Worm (Caenorhabditis elegans) whole organism, L3 larva: ENCODE measurements around the gene F44E7.3.
"Not testable (repeated sequence)": the region's sequence is repeated elsewhere in the genome, so short reads cannot be mapped to it uniquely, and the experiment has no call there.

ENCODE experiments used
- ama-1 ChIP-seq: fragments of 150-350 bp; optimal IDR thresholded peaks from 2 replicates; lab custom pipeline; 2018
- ceh-16 ChIP-seq: sonication (generic microtip); optimal IDR thresholded peaks from 2 replicates; lab custom pipeline; 2017; ENCODE audit warnings: missing biosample characterization, missing genetic modification characterization
- ceh-82 ChIP-seq: fragments of 150-350 bp; optimal IDR thresholded peaks from 2 replicates; lab custom pipeline; 2014; ENCODE audit warnings: missing biosample characterization, missing genetic modification characterization
- ceh-9 ChIP-seq: sonication (generic microtip); optimal IDR thresholded peaks from 2 replicates; lab custom pipeline; 2018; ENCODE audit warnings: missing biosample characterization, missing genetic modification characterization
- daf-12 ChIP-seq: fragments of 150-350 bp; optimal IDR thresholded peaks from 2 replicates; lab custom pipeline; 2014; ENCODE audit warnings: missing biosample characterization, missing genetic modification reagents, missing genetic modification characterization
- elt-1 ChIP-seq: fragments of 150-350 bp; optimal IDR thresholded peaks from 2 replicates; lab custom pipeline; 2014; ENCODE audit warnings: missing biosample characterization, missing genetic modification characterization
- elt-2 ChIP-seq: sonication (generic microtip); optimal IDR thresholded peaks from 2 replicates; lab custom pipeline; 2016; ENCODE audit warnings: missing genetic modification reagents, mild to moderate bottlenecking, missing genetic modification characterization, missing compliant biosample characterization
- eor-1 ChIP-seq, 2 experiments: fragments of 150-350 bp; optimal IDR thresholded peaks; 2 replicates each; lab custom pipeline; 2014 to 2018; ENCODE audit warnings: missing biosample characterization in 2 of 2, missing genetic modification characterization in 2 of 2
- fkh-10 ChIP-seq: sonication (generic microtip); optimal IDR thresholded peaks from 2 replicates; lab custom pipeline; 2017; ENCODE audit warnings: missing biosample characterization, missing genetic modification reagents, missing genetic modification characterization
- fkh-2 ChIP-seq: fragments of 150-350 bp; optimal IDR thresholded peaks from 2 replicates; lab custom pipeline; 2014; ENCODE audit warnings: missing biosample characterization, missing genetic modification reagents, missing genetic modification characterization
- fos-1 ChIP-seq: fragments of 150-350 bp; optimal IDR thresholded peaks from 2 replicates; lab custom pipeline; 2014; ENCODE audit warnings: missing biosample characterization, missing genetic modification characterization
- jun-1 ChIP-seq: fragments of 150-350 bp; optimal IDR thresholded peaks from 2 replicates; lab custom pipeline; 2014; ENCODE audit warnings: missing biosample characterization, missing genetic modification reagents, missing genetic modification characterization
- lsy-12 ChIP-seq: sonication (generic microtip); optimal IDR thresholded peaks from 2 replicates; lab custom pipeline; 2016; ENCODE audit warnings: mild to moderate bottlenecking, missing genetic modification characterization, missing compliant biosample characterization
- mdl-1 ChIP-seq: fragments of 150-350 bp; optimal IDR thresholded peaks from 2 replicates; lab custom pipeline; 2014; ENCODE audit warnings: missing biosample characterization, missing genetic modification characterization
- mml-1 ChIP-seq: fragments of 150-350 bp; sonication (generic microtip); optimal IDR thresholded peaks from 3 replicates; lab custom pipeline; 2014; ENCODE audit warnings: missing biosample characterization, missing genetic modification characterization
- nfya-1 ChIP-seq: sonication (generic microtip); optimal IDR thresholded peaks from 2 replicates; lab custom pipeline; 2017; ENCODE audit warnings: missing genetic modification characterization, mild to moderate bottlenecking, missing compliant biosample characterization, antibody characterized with exemption, moderate library complexity; ENCODE audit not compliant: insufficient read depth
- nhr-11 ChIP-seq: fragments of 150-350 bp; optimal IDR thresholded peaks from 2 replicates; lab custom pipeline; 2014; ENCODE audit warnings: missing biosample characterization, missing genetic modification characterization
- nhr-12 ChIP-seq: fragments of 150-350 bp; optimal IDR thresholded peaks from 2 replicates; lab custom pipeline; 2014; ENCODE audit warnings: missing biosample characterization, missing genetic modification characterization
- nhr-23 ChIP-seq: fragments of 150-350 bp; optimal IDR thresholded peaks from 2 replicates; lab custom pipeline; 2014; ENCODE audit warnings: missing biosample characterization, missing genetic modification reagents, missing genetic modification characterization
- nhr-237 ChIP-seq: fragments of 150-350 bp; optimal IDR thresholded peaks from 2 replicates; lab custom pipeline; 2014; ENCODE audit warnings: missing biosample characterization, missing genetic modification characterization
- nhr-67 ChIP-seq: fragments of 150-350 bp; optimal IDR thresholded peaks from 2 replicates; lab custom pipeline; 2014; ENCODE audit warnings: missing biosample characterization, missing genetic modification characterization
- nhr-76 ChIP-seq: fragments of 150-350 bp; sonication (generic microtip); optimal IDR thresholded peaks from 5 replicates; lab custom pipeline; 2014; ENCODE audit warnings: missing biosample characterization, missing genetic modification characterization
- nhr-77 ChIP-seq: fragments of 150-350 bp; optimal IDR thresholded peaks from 2 replicates; lab custom pipeline; 2014; ENCODE audit warnings: missing biosample characterization, missing genetic modification characterization
- pqm-1 ChIP-seq: fragments of 150-350 bp; optimal IDR thresholded peaks from 2 replicates; lab custom pipeline; 2017; ENCODE audit warnings: missing biosample characterization, missing genetic modification characterization, inconsistent platforms
- sea-2 ChIP-seq: fragments of 150-350 bp; sonication (generic microtip); optimal IDR thresholded peaks from 4 replicates; lab custom pipeline; 2014; ENCODE audit warnings: missing biosample characterization, missing genetic modification reagents, missing genetic modification characterization
- skn-1 ChIP-seq: fragments of 150-350 bp; optimal IDR thresholded peaks from 2 replicates; lab custom pipeline; 2014; ENCODE audit warnings: missing biosample characterization, missing genetic modification characterization
- tbx-2 ChIP-seq: sonication (generic microtip); optimal IDR thresholded peaks from 2 replicates; lab custom pipeline; 2016; ENCODE audit warnings: mild to moderate bottlenecking, missing genetic modification characterization, missing compliant biosample characterization
- unc-62 ChIP-seq: fragments of 150-350 bp; sonication (generic microtip); optimal IDR thresholded peaks from 4 replicates; lab custom pipeline; 2014; ENCODE audit warnings: missing biosample characterization, missing genetic modification reagents, missing genetic modification characterization
- ztf-11 ChIP-seq: fragments of 150-350 bp; optimal IDR thresholded peaks from 2 replicates; lab custom pipeline; 2014; ENCODE audit warnings: missing biosample characterization, missing genetic modification characterization
- ztf-4 ChIP-seq: fragments of 150-350 bp; optimal IDR thresholded peaks from 2 replicates; lab custom pipeline; 2014; ENCODE audit warnings: missing biosample characterization, missing genetic modification characterization

Gene F44E7.3

DNA sequence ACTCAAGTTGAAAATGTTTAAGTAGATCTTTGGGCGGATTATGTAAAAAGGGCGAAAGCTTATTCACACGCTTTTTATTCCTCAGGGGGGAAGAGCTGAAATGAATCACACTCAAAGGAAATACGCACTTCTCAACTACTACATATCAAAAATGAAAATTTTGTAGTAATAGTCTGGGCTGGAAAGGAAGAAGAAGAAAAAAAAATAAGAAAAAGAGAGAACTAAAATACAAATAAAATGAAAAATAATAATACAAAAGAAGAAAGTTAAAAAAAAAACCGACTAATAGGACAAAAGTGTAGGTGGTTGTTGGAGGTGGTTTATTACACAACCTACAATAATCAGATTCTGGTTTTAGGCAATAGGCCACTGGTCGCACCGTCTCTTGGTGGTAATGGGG lies 35.7 kb upstream of the F44E7.3 start, which contains the start of gene K09H11.6:
K09H11.6 (minus strand) TSS at position 101 of the 400 bp plus-strand sequence.
- TF ChIP-seq nhr-76 (tag; lab: Kevin White, UChicago): no peak
- TF ChIP-seq nfya-1: peak; percentile 4

ce11 chrV:5739438-5739837 lies 32.3 kb upstream of the F44E7.3 start:
- no peak for TF ChIP-seq tbx-2 (tag; lab: Kevin White, UChicago)
- no peak for TF ChIP-seq ceh-9
- TF ChIP-seq ama-1 (lab: Kevin White, UChicago): no peak

- TF ChIP-seq eor-1 (tag; optimal IDR thresholded peaks at IDR 0.05; lab: Kevin White, UChicago) (no peak), ceh-16 (tag; lab: Kevin White, UChicago) (no peak), nhr-67 (tag; lab: Kevin White, UChicago) (no peak), nhr-12 (tag; lab: Kevin White, UChicago) (no peak), ztf-4 (tag; lab: Kevin White, UChicago) (no peak), unc-62 (GFP tag; lab: Kevin White, UChicago) (no peak), mml-1 (tag; lab: Kevin White, UChicago) (no peak), nhr-11 (no peak), sea-2 (GFP tag; lab: Kevin White, UChicago) (no peak), lsy-12 (tag; lab: Kevin White, UChicago) (no peak), nhr-77 (tag; lab: Kevin White, UChicago) (no peak), nhr-237 (no peak), nhr-23 (tag; lab: Kevin White, UChicago) (no peak), fkh-2 (tag; lab: Kevin White, UChicago) (no peak), ztf-11 (no peak), elt-2 (tag; lab: Kevin White, UChicago) (no peak)
- TF ChIP-seq, all 47 proteins: peak for 0
Measured at ce11 chrV:5741237-5741636, 30.5 kb upstream of the F44E7.3 start.

ce11 chrV:5746237-5746636 lies 25.5 kb upstream of the F44E7.3 start:
- TF ChIP-seq elt-2 (tag; lab: Kevin White, UChicago): no peak
- TF ChIP-seq ceh-82: no peak
- TF ChIP-seq ama-1 (lab: Kevin White, UChicago): no peak
- TF ChIP-seq nhr-237: no peak
- TF ChIP-seq ceh-9: no peak
- TF ChIP-seq ceh-16 (tag; lab: Kevin White, UChicago): no peak
- no peak for TF ChIP-seq jun-1
- no peak for TF ChIP-seq nhr-12 (tag; lab: Kevin White, UChicago)
- TF ChIP-seq, all 47 proteins: peak for 0

DNA sequence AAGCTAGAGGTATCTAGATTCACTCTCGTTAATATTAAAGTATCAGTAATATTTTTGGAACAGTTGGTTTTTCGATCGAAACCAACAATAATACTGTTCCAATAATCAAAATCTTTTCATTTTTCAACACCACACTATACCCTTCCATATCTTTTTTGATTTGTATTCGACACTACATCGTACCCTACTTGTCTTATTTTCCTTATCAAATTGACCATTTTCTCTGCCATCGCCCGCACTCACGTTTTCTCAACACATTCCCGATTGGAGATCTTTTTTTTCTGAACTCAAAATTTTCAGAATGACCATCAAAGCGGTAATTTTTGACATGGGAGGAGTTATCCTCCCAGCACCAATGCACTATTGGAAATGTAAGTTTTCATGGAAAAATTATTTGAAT lies 24.2 kb upstream of the F44E7.3 start, which contains the start of gene acds-10:
acds-10 (plus strand) TSS at position 301 of the 400 bp plus-strand sequence.
- peak; percentile 36 for TF ChIP-seq pqm-1 (tag; lab: Kevin White, UChicago)
- TF ChIP-seq ama-1 (lab: Kevin White, UChicago): no peak
- TF ChIP-seq elt-2 (tag; lab: Kevin White, UChicago): peak; percentile 31
- TF ChIP-seq elt-1 (tag; lab: Kevin White, UChicago): no peak

ce11 chrV:5753432-5753831 lies 18.3 kb upstream of the F44E7.3 start, which contains the start of gene pgph-1:
TSS of gene pgph-1 (minus strand) at chrV:5753532.
- TF ChIP-seq ztf-11 (no peak), nhr-11 (no peak), fkh-2 (tag; lab: Kevin White, UChicago) (no peak), nhr-237 (no peak)

- not testable (repeated sequence) for TF ChIP-seq unc-62 (GFP tag; lab: Kevin White, UChicago); daf-12 (tag; lab: Kevin White, UChicago); ceh-9
Measured at ce11 chrV:5755203-5755693, 16.5 kb upstream of the F44E7.3 start, which contains the start of gene K09H11.11. TSS of gene K09H11.11 (minus strand) at chrV:5755253.

ce11 chrV:5756193-5756592 lies 15.6 kb upstream of the F44E7.3 start, which contains the start of gene C53A3.3:
TSS of gene C53A3.3 (plus strand) at chrV:5756493.
- TF ChIP-seq ceh-9: no peak
- no peak for TF ChIP-seq eor-1 (tag; optimal IDR thresholded peaks at IDR 0.05; lab: Kevin White, UChicago)
- TF ChIP-seq fos-1 (tag; lab: Kevin White, UChicago): no peak
- TF ChIP-seq mdl-1: no peak
- no peak for TF ChIP-seq nhr-76 (tag; lab: Kevin White, UChicago)
- TF ChIP-seq skn-1 (tag; lab: Kevin White, UChicago): no peak
- TF ChIP-seq nhr-11: no peak
- TF ChIP-seq sea-2 (GFP tag; lab: Kevin White, UChicago): no peak
- no peak for TF ChIP-seq fkh-10
- TF ChIP-seq, all 47 proteins: peak for 0
